Worm (Caenorhabditis elegans) whole organism, mixed stage, embryonic: ENCODE results near the gene F40H3.1.

Experiments used
- blmp-1 ChIP-seq: fragments of 150-350 bp; optimal IDR thresholded peaks from 2 replicates; lab custom pipeline; 2014; ENCODE audit warnings: missing biosample characterization, missing genetic modification characterization
- ceh-39 ChIP-seq: fragments of 150-350 bp; optimal IDR thresholded peaks from 2 replicates; lab custom pipeline; 2014; ENCODE audit warnings: missing biosample characterization, missing genetic modification characterization
- ceh-43 ChIP-seq: fragments of 200-800 bp; sonication (Bioruptor generic); optimal IDR thresholded peaks from 2 replicates; lab custom pipeline; 2018; ENCODE audit warnings: mild to moderate bottlenecking, missing genetic modification characterization, moderate library complexity, missing compliant biosample characterization
- cnd-1 ChIP-seq: fragments of 200-800 bp; sonication (Bioruptor generic); optimal IDR thresholded peaks from 2 replicates; lab custom pipeline; 2018; ENCODE audit warnings: mild to moderate bottlenecking, missing genetic modification characterization, missing compliant biosample characterization
- elt-1 ChIP-seq: sonication (generic microtip); optimal IDR thresholded peaks from 2 replicates; lab custom pipeline; 2017; ENCODE audit warnings: missing genetic modification characterization, mild to moderate bottlenecking, missing compliant biosample characterization, antibody characterized with exemption, moderate library complexity, borderline replicate concordance; ENCODE audit not compliant: insufficient read depth
- hlh-1 ChIP-seq: fragments of 150-350 bp; optimal IDR thresholded peaks from 2 replicates; lab custom pipeline; 2014; ENCODE audit warnings: missing biosample characterization, missing genetic modification reagents, missing genetic modification characterization
- lsy-2 ChIP-seq: fragments of 150-350 bp; optimal IDR thresholded peaks from 2 replicates; lab custom pipeline; 2014; ENCODE audit warnings: missing biosample characterization, missing genetic modification characterization
- nhr-237 ChIP-seq: fragments of 150-350 bp; optimal IDR thresholded peaks from 2 replicates; lab custom pipeline; 2014; ENCODE audit warnings: missing biosample characterization, missing genetic modification characterization
- nhr-76 ChIP-seq: sonication (generic microtip); optimal IDR thresholded peaks from 2 replicates; lab custom pipeline; 2017; ENCODE audit warnings: missing biosample characterization, missing genetic modification characterization
- pha-4 ChIP-seq: fragments of 150-350 bp; optimal IDR thresholded peaks from 2 replicates; lab custom pipeline; 2018; ENCODE audit warnings: missing biosample characterization, missing genetic modification reagents, missing genetic modification characterization
- unc-39 ChIP-seq: fragments of 150-350 bp; optimal IDR thresholded peaks from 2 replicates; lab custom pipeline; 2014; ENCODE audit warnings: missing biosample characterization, missing genetic modification characterization
- unc-62 ChIP-seq: fragments of 150-350 bp; optimal IDR thresholded peaks from 2 replicates; lab custom pipeline; 2014; ENCODE audit warnings: missing biosample characterization, missing genetic modification reagents, missing genetic modification characterization

ce11 chrII:6196875-6197274 lies 17.2 kb downstream of the F40H3.1 start, which contains the start of the genes rbmx-2 and C30B5.2:
- TF ChIP-seq lsy-2 (tag; lab: Kevin White, UChicago) (peak; percentile 90), nhr-237 (tag; lab: Kevin White, UChicago) (no peak), nhr-76 (tag; lab: Kevin White, UChicago) (no peak), ceh-43 (GFP tag; lab: Kevin White, UChicago) (no peak), elt-1 (tag; lab: Kevin White, UChicago) (no peak), blmp-1 (tag; lab: Kevin White, UChicago) (no peak), cnd-1 (tag; lab: Kevin White, UChicago) (no peak), unc-62 (no peak), hlh-1 (no peak), pha-4 (tag; lab: Kevin White, UChicago) (no peak), ceh-39 (no peak), unc-39 (tag; lab: Kevin White, UChicago) (no peak)
